Fruit fly (Drosophila melanogaster): ENCODE results near the gene Idgf1.
A peak's percentile ranks its signal among the peaks of the same experiment; 100 is the strongest.

Idgf1 gene

dm6 chr2L:16450891-16451290 is 5.8 kb downstream of the Idgf1 start, which contains the start of gene Idgf3 (continued):
- no peak for TF ChIP-seq Bdp1 (GFP tag; optimal IDR thresholded peaks at IDR 0.05)
- TF ChIP-seq CG32772 (GFP tag; IDR thresholded peaks at IDR 0.05) = no peak
- no peak for TF ChIP-seq E2f2 (GFP tag; IDR thresholded peaks at IDR 0.05)
- TF ChIP-seq Hmr (GFP tag; optimal IDR thresholded peaks at IDR 0.05) = peak; percentile 0
- TF ChIP-seq sisA (GFP tag; IDR thresholded peaks at IDR 0.05) = no peak
- TF ChIP-seq CG8281 (tag; optimal IDR thresholded peaks at IDR 0.05) = no peak
- no peak for TF ChIP-seq CG15601 (tag; optimal IDR thresholded peaks at IDR 0.05)
- 0 out of 2 replicates have a peak, but pooled peaks have one; percentile 27 for TF ChIP-seq Taf1 (GFP tag; IDR thresholded peaks at IDR 0.05)
- TF ChIP-seq CG18764 (GFP tag; optimal IDR thresholded peaks at IDR 0.05) = no peak
- no peak for TF ChIP-seq Hr3 (GFP tag; optimal IDR thresholded peaks at IDR 0.05)
- no peak for TF ChIP-seq vnd (GFP tag; IDR thresholded peaks at IDR 0.05; ENCODE audit: partially characterized antibody)
- TF ChIP-seq CG13123 (GFP tag; optimal IDR thresholded peaks at IDR 0.05) = no peak
- no peak for TF ChIP-seq stwl (tag; optimal IDR thresholded peaks at IDR 0.05)
- TF ChIP-seq CG7745 (tag; optimal IDR thresholded peaks at IDR 0.05) = no peak
- peak; percentile 16; the same call in 1 of the 3 replicates for TF ChIP-seq tgo (GFP tag; IDR thresholded peaks at IDR 0.05)
- TF ChIP-seq klu (GFP tag; IDR thresholded peaks at IDR 0.05) = no peak
- peak; percentile 9 for TF ChIP-seq lab (GFP tag; optimal IDR thresholded peaks at IDR 0.05)
- no peak for TF ChIP-seq tll (GFP tag; optimal IDR thresholded peaks at IDR 0.05)
- no peak for TF ChIP-seq usp (GFP tag; optimal IDR thresholded peaks at IDR 0.05)
- TF ChIP-seq zfh2 (GFP tag; optimal IDR thresholded peaks at IDR 0.05) = no peak
- TF ChIP-seq sr (GFP tag; IDR thresholded peaks at IDR 0.05) = no peak
- peak; percentile 90 for TF ChIP-seq z (GFP tag; IDR thresholded peaks at IDR 0.05)
- peak; percentile 37; the same call in 1 of the 2 replicates for TF ChIP-seq slbo (GFP tag; IDR thresholded peaks at IDR 0.05)
- TF ChIP-seq Ets65A (GFP tag) = no peak
- no peak for TF ChIP-seq tx (GFP tag; optimal IDR thresholded peaks at IDR 0.05)
- TF ChIP-seq D19B (GFP tag; optimal IDR thresholded peaks at IDR 0.05) = no peak
- peak; percentile 24 to 71 for TF ChIP-seq Trl (optimal IDR thresholded peaks at IDR 0.05)
- TF ChIP-seq Trl (GFP tag; optimal IDR thresholded peaks at IDR 0.05) = no peak
- no peak for TF ChIP-seq Xrp1 (GFP tag; IDR thresholded peaks at IDR 0.05)
- peak; percentile 37 for TF ChIP-seq CG13894 (tag; optimal IDR thresholded peaks at IDR 0.05)
- no peak for TF ChIP-seq H2.0 (GFP tag; IDR thresholded peaks at IDR 0.05)
- no peak for TF ChIP-seq rib (GFP tag; IDR thresholded peaks at IDR 0.05)
- TF ChIP-seq CG34376 (GFP tag; optimal IDR thresholded peaks at IDR 0.05) = peak; percentile 90
- TF ChIP-seq CG13624 (GFP tag; optimal IDR thresholded peaks at IDR 0.05) = no peak
- TF ChIP-seq CG31441 (GFP tag; IDR thresholded peaks at IDR 0.05) = no peak
- no peak for TF ChIP-seq CG8290 (GFP tag; optimal IDR thresholded peaks at IDR 0.05)
- TF ChIP-seq CG8290 (tag; optimal IDR thresholded peaks at IDR 0.05) = peak in 1 of 2 experiments; percentile 33
- no peak for TF ChIP-seq wdn (GFP tag; IDR thresholded peaks at IDR 0.05)
- TF ChIP-seq CG10543 (GFP tag; optimal IDR thresholded peaks at IDR 0.05) = peak; percentile 62
- TF ChIP-seq CG2129 (GFP tag; IDR thresholded peaks at IDR 0.05; ENCODE audit: partially characterized antibody) = no peak
- no peak for TF ChIP-seq ATbp (GFP tag; optimal IDR thresholded peaks at IDR 0.05)
- TF ChIP-seq B-H2 (GFP tag; optimal IDR thresholded peaks at IDR 0.05) = peak; percentile 7
- no peak for TF ChIP-seq ken (GFP tag; IDR thresholded peaks at IDR 0.05)
- TF ChIP-seq bowl (GFP tag; IDR thresholded peaks at IDR 0.05) = no peak
- no peak for TF ChIP-seq ERR (GFP tag; optimal IDR thresholded peaks at IDR 0.05)
- peak; percentile 15 for TF ChIP-seq CG6813 (GFP tag; optimal IDR thresholded peaks at IDR 0.05)
- TF ChIP-seq CG13287 (GFP tag; IDR thresholded peaks at IDR 0.05; ENCODE audit: partially characterized antibody) = peak; percentile 33; the same call in 1 of the 2 replicates
- no peak for TF ChIP-seq gsb (GFP tag; IDR thresholded peaks at IDR 0.05)
- no peak for TF ChIP-seq CG4404 (GFP tag; IDR thresholded peaks at IDR 0.05)
- no peak for TF ChIP-seq CG1602 (GFP tag; optimal IDR thresholded peaks at IDR 0.05)
- TF ChIP-seq CG4360 (GFP tag; IDR thresholded peaks at IDR 0.05) = no peak
- no peak for TF ChIP-seq CG1529 (GFP tag; optimal IDR thresholded peaks at IDR 0.05)
- peak; percentile 38 for TF ChIP-seq CG12769 (tag; optimal IDR thresholded peaks at IDR 0.05)
